Worm (Caenorhabditis elegans) whole organism, mixed stage, embryonic: Measurements from ENCODE around the gene lec-4.

Experiments
- bed-3 ChIP-seq: fragments of 200-800 bp; sonication (Bioruptor generic); optimal IDR thresholded peaks from 3 replicates; lab custom pipeline; 2018; ENCODE audit warnings: mild to moderate bottlenecking, missing genetic modification characterization, moderate library complexity, missing compliant biosample characterization
- elt-1 ChIP-seq: sonication (generic microtip); optimal IDR thresholded peaks from 2 replicates; lab custom pipeline; 2017; ENCODE audit warnings: missing genetic modification characterization, mild to moderate bottlenecking, missing compliant biosample characterization, antibody characterized with exemption, moderate library complexity, borderline replicate concordance; ENCODE audit not compliant: insufficient read depth
- lin-13 ChIP-seq: fragments of 150-350 bp; optimal IDR thresholded peaks from 2 replicates; lab custom pipeline; 2014; ENCODE audit warnings: missing biosample characterization, missing genetic modification characterization
- nhr-12 ChIP-seq: fragments of 150-350 bp; optimal IDR thresholded peaks from 2 replicates; lab custom pipeline; 2014; ENCODE audit warnings: missing biosample characterization, missing genetic modification characterization
- snpc-4 ChIP-seq: fragments of 150-350 bp; optimal IDR thresholded peaks from 2 replicates; lab custom pipeline; 2014; ENCODE audit warnings: missing biosample characterization, missing genetic modification characterization
- unc-120 ChIP-seq: sonication (generic microtip); optimal IDR thresholded peaks from 2 replicates; lab custom pipeline; 2017; ENCODE audit warnings: missing genetic modification characterization, missing compliant biosample characterization; ENCODE audit not compliant: poor library complexity, severe bottlenecking
- unc-62 ChIP-seq: fragments of 150-350 bp; optimal IDR thresholded peaks from 2 replicates; lab custom pipeline; 2014; ENCODE audit warnings: missing biosample characterization, missing genetic modification reagents, missing genetic modification characterization
- ztf-11 ChIP-seq: fragments of 150-350 bp; optimal IDR thresholded peaks from 2 replicates; lab custom pipeline; 2014; ENCODE audit warnings: missing biosample characterization, missing genetic modification characterization

- TF ChIP-seq snpc-4 (tag; lab: Kevin White, UChicago) (no peak), unc-62 (GFP tag; lab: Kevin White, UChicago) (no peak), bed-3 (GFP tag; lab: Kevin White, UChicago) (no peak), unc-120 (tag; lab: Kevin White, UChicago) (no peak), elt-1 (tag; lab: Kevin White, UChicago) (no peak), lin-13 (tag; lab: Kevin White, UChicago) (no peak), ztf-11 (tag; lab: Kevin White, UChicago) (no peak), nhr-12 (no peak)
These were observed 4.9 kb downstream of the lec-4 start, which contains the start of gene gmeb-3 for ce11 chrIII:3768200-3768599.
